Fruit fly (Drosophila melanogaster): ENCODE results near the gene Gcna.

Gene Gcna

dm6 chrX:1903968-1904367 lies 38.3 kb upstream of the Gcna start:
- no peak for TF ChIP-seq rgr (GFP tag; optimal IDR thresholded peaks at IDR 0.05)
- TF ChIP-seq sv (GFP tag; optimal IDR thresholded peaks at IDR 0.05): no peak
- no peak for TF ChIP-seq N (GFP tag; optimal IDR thresholded peaks at IDR 0.05)
- no peak for TF ChIP-seq h (GFP tag; optimal IDR thresholded peaks at IDR 0.05)
- no peak for TF ChIP-seq Dif (GFP tag; optimal IDR thresholded peaks at IDR 0.05; ENCODE audit: partially characterized antibody)
- TF ChIP-seq GATAd (GFP tag; optimal IDR thresholded peaks at IDR 0.05): no peak
- TF ChIP-seq HLH106 (tag; optimal IDR thresholded peaks at IDR 0.05): no peak
- TF ChIP-seq dsf (GFP tag; optimal IDR thresholded peaks at IDR 0.05; ENCODE audit: borderline replicate concordance): no peak
- TF ChIP-seq Jra (GFP tag; optimal IDR thresholded peaks at IDR 0.05): no peak
- no peak for TF ChIP-seq CG32264 (GFP tag; optimal IDR thresholded peaks at IDR 0.05)
- no peak for TF ChIP-seq Hr78 (GFP tag; optimal IDR thresholded peaks at IDR 0.05)
- TF ChIP-seq Sp1 (GFP tag; optimal IDR thresholded peaks at IDR 0.05): no peak
- no peak for TF ChIP-seq Myc (optimal IDR thresholded peaks at IDR 0.05)
- TF ChIP-seq jim (GFP tag; optimal IDR thresholded peaks at IDR 0.05): no peak
- no peak for TF ChIP-seq Dfd (GFP tag; optimal IDR thresholded peaks at IDR 0.05)
- TF ChIP-seq CG9705 (GFP tag; optimal IDR thresholded peaks at IDR 0.05): no peak

DNA sequence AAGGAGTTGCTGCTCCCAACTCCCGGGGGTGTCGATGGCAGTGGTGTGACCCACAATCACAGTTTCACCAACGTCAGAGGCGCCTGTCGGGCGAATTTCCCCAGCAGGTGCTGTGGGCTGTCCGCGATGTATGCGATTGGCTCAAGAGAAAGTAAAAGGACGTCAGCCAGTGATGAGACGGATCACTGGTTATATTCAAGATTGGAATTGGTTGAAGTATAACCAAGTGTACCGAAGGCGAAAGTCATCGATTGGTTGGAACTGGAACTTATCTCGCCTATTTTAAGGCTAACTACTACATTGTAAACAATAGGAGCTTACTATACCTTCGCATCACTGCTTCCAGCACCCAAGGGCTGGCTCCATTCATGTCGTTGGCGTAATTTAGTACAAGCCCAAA lies 37.4 kb upstream of the Gcna start, which contains the start of gene CG32801:
TSS of gene CG32801 (minus strand) at position 101 of the 400 bp plus-strand sequence.
- TF ChIP-seq dsf (GFP tag; optimal IDR thresholded peaks at IDR 0.05; ENCODE audit: borderline replicate concordance): no peak

- no peak for TF ChIP-seq lola (GFP tag; optimal IDR thresholded peaks at IDR 0.05)
- no peak for TF ChIP-seq usp (GFP tag; optimal IDR thresholded peaks at IDR 0.05)
- no peak for TF ChIP-seq dl (GFP tag; optimal IDR thresholded peaks at IDR 0.05; ENCODE audit: insufficient read depth in 1 of 2, partially characterized antibody in 2 of 2)
- no peak for TF ChIP-seq dmrt93B (GFP tag; optimal IDR thresholded peaks at IDR 0.05)
- no peak for TF ChIP-seq psq (GFP tag; optimal IDR thresholded peaks at IDR 0.05)
- peak; percentile 20 for TF ChIP-seq Sp1 (GFP tag; optimal IDR thresholded peaks at IDR 0.05)
- no peak for TF ChIP-seq Myc (optimal IDR thresholded peaks at IDR 0.05)
- no peak for TF ChIP-seq Rel (GFP tag; optimal IDR thresholded peaks at IDR 0.05)
- peak; percentile 24 for TF ChIP-seq Rel (tag; optimal IDR thresholded peaks at IDR 0.05)
- TF ChIP-seq Hnf4 (GFP tag; optimal IDR thresholded peaks at IDR 0.05): no peak
- TF ChIP-seq Dfd (GFP tag; optimal IDR thresholded peaks at IDR 0.05): no peak
- no peak for TF ChIP-seq N (GFP tag; optimal IDR thresholded peaks at IDR 0.05)
These were observed 36.0 kb upstream of the Gcna start, which contains the start of gene Ldaf1 for dm6 chrX:1901605-1902136. Gene Ldaf1 (minus strand): TSS chrX:1901911.

DNA sequence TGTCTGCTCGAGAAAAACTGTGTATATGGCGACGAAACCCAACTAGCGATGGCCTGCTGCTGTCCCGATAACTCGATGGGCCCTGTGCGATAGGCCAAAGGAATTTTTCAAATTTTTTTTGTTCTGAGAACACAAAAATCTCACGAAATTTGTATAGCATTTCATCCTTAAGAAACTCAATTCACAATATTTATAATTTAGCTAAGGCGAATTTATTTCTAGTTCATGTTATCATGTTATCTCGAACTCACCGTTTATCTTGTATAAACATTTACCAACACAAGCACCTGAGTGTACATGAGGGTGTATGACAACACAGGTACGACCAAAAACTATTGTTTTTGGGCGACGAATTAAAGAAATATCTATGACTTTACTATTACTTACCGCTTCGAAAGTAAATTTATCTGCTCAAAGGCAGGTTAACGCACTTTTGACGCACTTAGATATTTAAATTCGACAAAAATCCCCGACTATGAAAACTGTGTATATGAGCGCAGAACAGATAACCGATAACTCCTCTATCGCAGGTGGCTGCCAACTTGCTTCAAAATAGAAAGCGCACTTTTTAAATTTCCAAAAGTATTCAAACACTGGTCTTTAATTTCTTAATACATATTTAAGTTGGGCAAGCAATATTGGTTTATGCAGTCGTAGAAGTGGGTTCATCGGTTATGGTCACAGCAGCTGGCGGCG lies 34.6 kb upstream of the Gcna start, which contains the start of gene arm:
TSS of gene arm (minus strand) at position 524 of the 696 bp plus-strand sequence.
- TF ChIP-seq Jra (GFP tag; optimal IDR thresholded peaks at IDR 0.05) (peak; percentile 41), woc (GFP tag; optimal IDR thresholded peaks at IDR 0.05) (no peak), br (GFP tag; optimal IDR thresholded peaks at IDR 0.05) (peak; percentile 14), h (GFP tag; optimal IDR thresholded peaks at IDR 0.05) (peak; percentile 8), Dfd (GFP tag; optimal IDR thresholded peaks at IDR 0.05) (no peak), psq (GFP tag; optimal IDR thresholded peaks at IDR 0.05) (peak; percentile 1), HLH106 (tag; optimal IDR thresholded peaks at IDR 0.05) (peak; percentile 15), sv (GFP tag; optimal IDR thresholded peaks at IDR 0.05) (no peak), Rel (GFP tag; optimal IDR thresholded peaks at IDR 0.05) (no peak), Rel (tag; optimal IDR thresholded peaks at IDR 0.05) (peak; percentile 98), Hnf4 (GFP tag; optimal IDR thresholded peaks at IDR 0.05) (peak; percentile 2), foxo (GFP tag; optimal IDR thresholded peaks at IDR 0.05) (peak in 1 of 2 experiments; percentile 19), rgr (GFP tag; optimal IDR thresholded peaks at IDR 0.05) (peak; percentile 47), Vsx2 (GFP tag; optimal IDR thresholded peaks at IDR 0.05; ENCODE audit: partially characterized antibody) (no peak), ey (GFP tag; optimal IDR thresholded peaks at IDR 0.05) (peak; percentile 37)

DNA sequence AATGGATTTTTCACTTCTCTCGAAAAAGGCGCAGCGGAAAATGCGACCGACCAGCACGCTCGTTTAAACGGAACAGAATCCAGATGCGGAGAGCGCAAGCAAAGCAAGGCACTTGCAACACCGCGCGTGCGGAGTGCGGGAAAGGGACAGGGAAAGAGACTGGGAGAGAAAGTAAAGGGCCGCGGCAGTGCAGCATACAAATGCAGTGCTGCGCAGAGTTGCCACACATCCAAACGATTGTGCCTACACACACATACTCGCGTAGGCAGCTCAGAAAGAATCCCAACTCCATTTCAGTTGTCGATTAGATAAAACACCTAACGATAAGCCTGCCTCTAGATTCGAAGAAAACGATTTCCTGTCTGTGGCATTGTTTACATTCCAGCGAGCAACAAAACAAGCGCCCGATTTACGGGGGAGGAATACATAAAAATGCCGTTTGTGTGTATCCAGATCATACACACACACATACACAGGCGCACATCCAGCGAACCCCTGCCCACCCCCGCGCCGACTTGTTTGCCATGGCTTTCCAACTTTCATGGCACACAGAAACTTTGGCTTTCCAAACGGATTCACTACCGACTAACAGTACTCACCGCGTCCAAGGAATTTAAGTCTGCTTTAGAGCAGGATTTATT lies 33.9 kb upstream of the Gcna start:
- TF ChIP-seq dsf (GFP tag; optimal IDR thresholded peaks at IDR 0.05; ENCODE audit: borderline replicate concordance): no peak
- TF ChIP-seq Mio (GFP tag; optimal IDR thresholded peaks at IDR 0.05): no peak
- TF ChIP-seq N (GFP tag; optimal IDR thresholded peaks at IDR 0.05): peak; percentile 55
- no peak for TF ChIP-seq Sp1 (GFP tag; optimal IDR thresholded peaks at IDR 0.05)
- no peak for TF ChIP-seq CG9705 (GFP tag; optimal IDR thresholded peaks at IDR 0.05)
- TF ChIP-seq dl (GFP tag; optimal IDR thresholded peaks at IDR 0.05; ENCODE audit: insufficient read depth in 1 of 2, partially characterized antibody in 2 of 2): no peak
- no peak for TF ChIP-seq jim (GFP tag; optimal IDR thresholded peaks at IDR 0.05)
- no peak for TF ChIP-seq foxo (GFP tag; optimal IDR thresholded peaks at IDR 0.05)
- no peak for TF ChIP-seq GATAd (GFP tag; optimal IDR thresholded peaks at IDR 0.05)
- peak; percentile 35 for TF ChIP-seq Dif (GFP tag; optimal IDR thresholded peaks at IDR 0.05; ENCODE audit: partially characterized antibody)
- TF ChIP-seq tai (GFP tag; optimal IDR thresholded peaks at IDR 0.05): no peak
- no peak for TF ChIP-seq fru (GFP tag; optimal IDR thresholded peaks at IDR 0.05)
- no peak for TF ChIP-seq woc (GFP tag; optimal IDR thresholded peaks at IDR 0.05)

Data from whole organism, wandering third instar larva.